Worm (Caenorhabditis elegans) whole organism, midembryonic: ENCODE results near the gene mvk-1.

Source experiments
- T22C8.4 ChIP-seq: fragments of 200-800 bp; sonication (Bioruptor generic); IDR thresholded peaks from 2 replicates; pipeline ENCODE4 v1.3.6; 2022; ENCODE audit warnings: missing genetic modification characterization, missing compliant biosample characterization
- cog-1 ChIP-seq: sonication (generic microtip); optimal IDR thresholded peaks from 2 replicates; lab custom pipeline; 2016; ENCODE audit warnings: missing genetic modification characterization, missing compliant biosample characterization
- flt-1 ChIP-seq: fragments of 200-800 bp; sonication (Bioruptor generic); IDR thresholded peaks from 2 replicates; pipeline ENCODE4 v1.3.6; 2022; ENCODE audit warnings: missing genetic modification characterization, missing compliant biosample characterization
- klf-2 ChIP-seq: fragments of 200-800 bp; sonication (Bioruptor generic); conservative IDR thresholded peaks from 2 replicates; pipeline ENCODE4 v1.3.6; 2022; ENCODE audit warnings: missing genetic modification reagents, missing genetic modification characterization, missing compliant biosample characterization
- med-1 ChIP-seq: sonication (generic microtip); optimal IDR thresholded peaks from 2 replicates; lab custom pipeline; 2017; ENCODE audit warnings: missing genetic modification characterization, mild to moderate bottlenecking, missing compliant biosample characterization, antibody characterized with exemption, missing genetic modification reagents; ENCODE audit not compliant: insufficient read depth
- ref-1 ChIP-seq: fragments of 200-800 bp; sonication (Bioruptor generic); conservative IDR thresholded peaks from 2 replicates; pipeline ENCODE4 v1.3.6; 2022; ENCODE audit warnings: missing genetic modification reagents, missing genetic modification characterization, missing compliant biosample characterization
- tab-1 ChIP-seq: fragments of 200-800 bp; sonication (Bioruptor generic); IDR thresholded peaks from 2 replicates; pipeline ENCODE4 v1.3.6; 2022; ENCODE audit warnings: missing genetic modification characterization, missing compliant biosample characterization
- ztf-29 ChIP-seq: fragments of 200-800 bp; sonication (Bioruptor generic); IDR thresholded peaks from 2 replicates; pipeline ENCODE4 v1.3.6; 2022; ENCODE audit warnings: missing genetic modification reagents, missing genetic modification characterization, missing compliant biosample characterization

- no peak for TF ChIP-seq T22C8.4 (GFP tag; lab: Robert Waterston, UW)
- TF ChIP-seq ref-1 (GFP tag; lab: Robert Waterston, UW) = no peak
- TF ChIP-seq flt-1 = no peak
- no peak for TF ChIP-seq tab-1 (GFP tag; lab: Robert Waterston, UW)
- no peak for TF ChIP-seq med-1 (GFP tag; lab: Kevin White, UChicago)
- no peak for TF ChIP-seq ztf-29 (GFP tag; lab: Robert Waterston, UW)
- no peak for TF ChIP-seq klf-2 (GFP tag; lab: Robert Waterston, UW)
- no peak for TF ChIP-seq cog-1 (tag; lab: Kevin White, UChicago)
Measured at ce11 chrIII:6140818-6141217, 4.7 kb upstream of the mvk-1 start.
